Worm (Caenorhabditis elegans) whole organism, late embryonic: ENCODE results near the gene C55C3.8.

Experiments used
- K09A11.1 ChIP-seq: sonication (generic microtip); optimal IDR thresholded peaks from 2 replicates; lab custom pipeline; 2017; ENCODE audit warnings: antibody characterized with exemption, mild to moderate bottlenecking, missing genetic modification characterization, missing compliant biosample characterization; ENCODE audit not compliant: insufficient read depth
- T23F11.4 ChIP-seq: fragments of 200-800 bp; sonication (Bioruptor generic); optimal IDR thresholded peaks from 2 replicates; lab custom pipeline; 2018; ENCODE audit warnings: mild to moderate bottlenecking, missing genetic modification characterization, missing compliant biosample characterization
- ahr-1 ChIP-seq: sonication (generic microtip); optimal IDR thresholded peaks from 2 replicates; lab custom pipeline; 2016; ENCODE audit warnings: missing genetic modification characterization, missing compliant biosample characterization
- ceh-14 ChIP-seq: sonication (generic microtip); optimal IDR thresholded peaks from 2 replicates; lab custom pipeline; 2016; ENCODE audit warnings: missing genotype, missing genetic modification characterization, missing compliant biosample characterization
- ceh-18 ChIP-seq: sonication (generic microtip); optimal IDR thresholded peaks from 2 replicates; lab custom pipeline; 2016; ENCODE audit warnings: missing genetic modification characterization, missing compliant biosample characterization
- ceh-22 ChIP-seq: sonication (generic microtip); optimal IDR thresholded peaks from 2 replicates; lab custom pipeline; 2017; ENCODE audit warnings: missing biosample characterization, missing genetic modification characterization
- ceh-30 ChIP-seq: fragments of 150-350 bp; optimal IDR thresholded peaks from 2 replicates; lab custom pipeline; 2014; ENCODE audit warnings: missing biosample characterization, missing genetic modification characterization
- ceh-48 ChIP-seq: sonication (generic microtip); optimal IDR thresholded peaks from 2 replicates; lab custom pipeline; 2016; ENCODE audit warnings: missing genetic modification characterization, inconsistent platforms, missing compliant biosample characterization
- che-1 ChIP-seq: sonication (generic microtip); optimal IDR thresholded peaks from 2 replicates; lab custom pipeline; 2016; ENCODE audit warnings: mild to moderate bottlenecking, missing genetic modification characterization, missing compliant biosample characterization
- dmd-4 ChIP-seq: sonication (generic microtip); optimal IDR thresholded peaks from 2 replicates; lab custom pipeline; 2016; ENCODE audit warnings: borderline replicate concordance, missing genetic modification characterization, missing compliant biosample characterization
- dve-1 ChIP-seq: sonication (generic microtip); optimal IDR thresholded peaks from 2 replicates; lab custom pipeline; 2017; ENCODE audit warnings: antibody characterized with exemption, mild to moderate bottlenecking, missing genetic modification characterization, missing compliant biosample characterization
- elt-2 ChIP-seq: sonication (generic microtip); optimal IDR thresholded peaks from 2 replicates; lab custom pipeline; 2016; ENCODE audit warnings: missing genetic modification reagents, missing genetic modification characterization, missing compliant biosample characterization
- ets-4 ChIP-seq: sonication (generic microtip); optimal IDR thresholded peaks from 2 replicates; lab custom pipeline; 2016; ENCODE audit warnings: missing genetic modification characterization, missing compliant biosample characterization
- eyg-1 ChIP-seq: sonication (generic microtip); optimal IDR thresholded peaks from 2 replicates; lab custom pipeline; 2016; ENCODE audit warnings: missing genotype, missing genetic modification characterization, missing compliant biosample characterization
- fax-1 ChIP-seq: sonication (generic microtip); optimal IDR thresholded peaks from 2 replicates; lab custom pipeline; 2016; ENCODE audit warnings: missing genotype, missing genetic modification characterization, missing compliant biosample characterization
- hlh-13 ChIP-seq: fragments of 200-800 bp; sonication (Bioruptor generic); optimal IDR thresholded peaks from 2 replicates; lab custom pipeline; 2018; ENCODE audit warnings: mild to moderate bottlenecking, missing genetic modification characterization, missing compliant biosample characterization
- hlh-30 ChIP-seq: sonication (generic microtip); optimal IDR thresholded peaks from 2 replicates; lab custom pipeline; 2017; ENCODE audit warnings: antibody characterized with exemption, missing genetic modification characterization, missing compliant biosample characterization; ENCODE audit not compliant: insufficient read depth
- lim-6 ChIP-seq: sonication (generic microtip); optimal IDR thresholded peaks from 2 replicates; lab custom pipeline; 2016; ENCODE audit warnings: missing genetic modification characterization, missing compliant biosample characterization
- lin-11 ChIP-seq: fragments of 200-800 bp; sonication (Bioruptor generic); optimal IDR thresholded peaks from 2 replicates; lab custom pipeline; 2018; ENCODE audit warnings: mild to moderate bottlenecking, missing genetic modification characterization, missing compliant biosample characterization
- mec-3 ChIP-seq: sonication (generic microtip); optimal IDR thresholded peaks from 2 replicates; lab custom pipeline; 2016; ENCODE audit warnings: borderline replicate concordance, missing genetic modification characterization, missing compliant biosample characterization
- nfya-1 ChIP-seq: sonication (generic microtip); optimal IDR thresholded peaks from 2 replicates; lab custom pipeline; 2017; ENCODE audit warnings: missing genetic modification characterization, mild to moderate bottlenecking, missing compliant biosample characterization, antibody characterized with exemption, moderate library complexity
- nhr-11 ChIP-seq: fragments of 150-350 bp; optimal IDR thresholded peaks from 2 replicates; lab custom pipeline; 2014; ENCODE audit warnings: missing biosample characterization, missing genetic modification characterization
- nhr-232 ChIP-seq: sonication (generic microtip); optimal IDR thresholded peaks from 2 replicates; lab custom pipeline; 2016; ENCODE audit warnings: missing genetic modification characterization, missing compliant biosample characterization
- npax-4 ChIP-seq: sonication (generic microtip); optimal IDR thresholded peaks from 2 replicates; lab custom pipeline; 2016; ENCODE audit warnings: missing genetic modification characterization, missing compliant biosample characterization
- pat-9 ChIP-seq: fragments of 200-800 bp; sonication (Bioruptor generic); optimal IDR thresholded peaks from 2 replicates; lab custom pipeline; 2018; ENCODE audit warnings: mild to moderate bottlenecking, missing genetic modification characterization, moderate library complexity, missing compliant biosample characterization
- pqm-1 ChIP-seq: sonication (generic microtip); optimal IDR thresholded peaks from 2 replicates; lab custom pipeline; 2016; ENCODE audit warnings: missing genetic modification characterization, missing compliant biosample characterization
- ref-2 ChIP-seq: sonication (generic microtip); optimal IDR thresholded peaks from 2 replicates; lab custom pipeline; 2016; ENCODE audit warnings: missing genetic modification characterization, missing compliant biosample characterization
- syd-9 ChIP-seq: sonication (generic microtip); optimal IDR thresholded peaks from 2 replicates; lab custom pipeline; 2016; ENCODE audit warnings: mild to moderate bottlenecking, missing genetic modification characterization, moderate library complexity, missing compliant biosample characterization
- tbx-7 ChIP-seq: sonication (generic microtip); optimal IDR thresholded peaks from 2 replicates; lab custom pipeline; 2016; ENCODE audit warnings: missing genotype, missing genetic modification characterization, missing compliant biosample characterization
- ttx-3 ChIP-seq: sonication (generic microtip); optimal IDR thresholded peaks from 2 replicates; lab custom pipeline; 2016; ENCODE audit warnings: missing genetic modification reagents, missing genetic modification characterization, missing compliant biosample characterization
- unc-55 ChIP-seq: sonication (generic microtip); optimal IDR thresholded peaks from 2 replicates; lab custom pipeline; 2017; ENCODE audit warnings: missing biosample characterization, missing genetic modification reagents, missing genetic modification characterization
- unc-86 ChIP-seq: sonication (generic microtip); optimal IDR thresholded peaks from 2 replicates; lab custom pipeline; 2016; ENCODE audit warnings: missing genetic modification characterization, missing compliant biosample characterization
- ztf-16 ChIP-seq: sonication (generic microtip); optimal IDR thresholded peaks from 2 replicates; lab custom pipeline; 2017; ENCODE audit warnings: missing genetic modification characterization, missing compliant biosample characterization

Gene C55C3.8

ce11 chrIV:5652811-5653483 lies 37.9 kb upstream of the C55C3.8 start:
- TF ChIP-seq lin-11 (tag; lab: Kevin White, UChicago) (no peak), tbx-7 (tag; lab: Kevin White, UChicago) (no peak), npax-4 (no peak), ceh-18 (tag; lab: Kevin White, UChicago) (no peak), dve-1 (tag; lab: Kevin White, UChicago) (peak; percentile 7), unc-86 (tag; lab: Kevin White, UChicago) (no peak), ahr-1 (tag; lab: Kevin White, UChicago) (no peak), T23F11.4 (GFP tag; lab: Kevin White, UChicago) (no peak), che-1 (tag; lab: Kevin White, UChicago) (no peak), pat-9 (tag; lab: Kevin White, UChicago) (no peak), nhr-232 (tag; lab: Kevin White, UChicago) (no peak), elt-2 (tag; lab: Kevin White, UChicago) (peak; percentile 71), ceh-48 (no peak), ceh-30 (tag; lab: Kevin White, UChicago) (no peak), eyg-1 (tag; lab: Kevin White, UChicago) (no peak)

- no peak for TF ChIP-seq ztf-16
- no peak for TF ChIP-seq fax-1 (tag; lab: Kevin White, UChicago)
- no peak for TF ChIP-seq nhr-11 (tag; lab: Kevin White, UChicago)
- TF ChIP-seq ceh-22 (tag; lab: Kevin White, UChicago) = no peak
- TF ChIP-seq elt-2 (tag; lab: Kevin White, UChicago) = no peak
- TF ChIP-seq ceh-14 (tag; lab: Kevin White, UChicago) = no peak
- TF ChIP-seq ceh-18 (tag; lab: Kevin White, UChicago) = no peak
- no peak for TF ChIP-seq lim-6 (tag; lab: Kevin White, UChicago)
- no peak for TF ChIP-seq ets-4 (tag; lab: Kevin White, UChicago)
- TF ChIP-seq eyg-1 (tag; lab: Kevin White, UChicago) = no peak
- no peak for TF ChIP-seq nfya-1 (tag; lab: Kevin White, UChicago)
- TF ChIP-seq ttx-3 = no peak
- TF ChIP-seq dmd-4 (tag; lab: Kevin White, UChicago) = no peak
- TF ChIP-seq hlh-30 (tag; lab: Kevin White, UChicago) = no peak
- TF ChIP-seq, all 69 proteins: peak for 0
Observed at ce11 chrIV:5653649-5654048, 37.2 kb upstream of the C55C3.8 start, which contains the start of gene clec-178. Gene clec-178, plus strand, starts transcription at chrIV:5653949.

- TF ChIP-seq pqm-1 (no peak), elt-2 (tag; lab: Kevin White, UChicago) (peak; percentile 57)
- TF ChIP-seq, all 69 proteins: peak for 1
Observed at ce11 chrIV:5654203-5654602, 36.6 kb upstream of the C55C3.8 start.

- no peak for TF ChIP-seq K09A11.1 (tag; lab: Kevin White, UChicago)
- TF ChIP-seq ref-2 (tag; lab: Kevin White, UChicago) = no peak
- TF ChIP-seq mec-3 (tag; lab: Kevin White, UChicago) = no peak
- TF ChIP-seq ceh-48 = no peak
- TF ChIP-seq nhr-11 (tag; lab: Kevin White, UChicago) = no peak
- no peak for TF ChIP-seq hlh-13 (GFP tag; lab: Kevin White, UChicago)
Observed at ce11 chrIV:5654693-5655092, 36.1 kb upstream of the C55C3.8 start.

- TF ChIP-seq lin-11 (tag; lab: Kevin White, UChicago) = no peak
- TF ChIP-seq nfya-1 (tag; lab: Kevin White, UChicago) = peak; percentile 22
- no peak for TF ChIP-seq syd-9 (tag; lab: Kevin White, UChicago)
- TF ChIP-seq ceh-30 (tag; lab: Kevin White, UChicago) = peak; percentile 57
- no peak for TF ChIP-seq fax-1 (tag; lab: Kevin White, UChicago)
- peak; percentile 33 for TF ChIP-seq unc-55 (GFP tag; lab: Kevin White, UChicago)
- peak; percentile 60 for TF ChIP-seq dve-1 (tag; lab: Kevin White, UChicago)
- TF ChIP-seq, all 69 proteins: peak for 4
Observed at ce11 chrIV:5655966-5656389, 34.9 kb upstream of the C55C3.8 start.
